Fruit fly (Drosophila melanogaster): ENCODE measurements around the gene CG42272.
A peak's percentile ranks its signal among the peaks of the same experiment; 100 is the strongest.

CG42272 gene

DNA sequence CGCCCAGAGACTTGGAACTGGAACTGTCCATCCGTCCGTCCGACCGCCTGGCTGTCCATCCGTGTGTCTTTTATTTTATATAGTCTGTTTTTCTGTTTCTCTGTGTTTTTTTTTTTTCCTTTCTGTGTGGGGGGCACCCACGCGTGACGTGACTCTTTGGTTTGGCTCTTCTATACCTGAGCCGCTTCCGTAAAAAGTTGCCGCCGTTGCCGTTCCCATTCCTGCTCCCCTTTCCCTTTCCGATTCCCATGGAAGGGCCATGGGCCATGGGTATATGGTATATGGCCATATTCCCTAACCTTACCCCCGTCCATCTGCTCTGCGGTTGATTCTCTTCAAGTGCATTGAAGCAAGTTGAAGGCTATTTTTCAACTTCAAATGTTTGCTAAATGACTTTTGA is 46.1 kb downstream of the CG42272 start:
- no peak for TF ChIP-seq Hnf4 (GFP tag; optimal IDR thresholded peaks at IDR 0.05)
- no peak for TF ChIP-seq rgr (GFP tag; optimal IDR thresholded peaks at IDR 0.05)
- TF ChIP-seq Dfd (GFP tag; optimal IDR thresholded peaks at IDR 0.05) = no peak
- TF ChIP-seq sage (GFP tag; optimal IDR thresholded peaks at IDR 0.05) = no peak
- no peak for TF ChIP-seq Hr83 (GFP tag; optimal IDR thresholded peaks at IDR 0.05; ENCODE audit: poor library complexity, severe bottlenecking)
- no peak for TF ChIP-seq tai (GFP tag; optimal IDR thresholded peaks at IDR 0.05)
- no peak for TF ChIP-seq psq (GFP tag; optimal IDR thresholded peaks at IDR 0.05)
- TF ChIP-seq Jra (GFP tag; optimal IDR thresholded peaks at IDR 0.05) = no peak
- TF ChIP-seq ey (GFP tag; optimal IDR thresholded peaks at IDR 0.05) = no peak
- TF ChIP-seq GATAd (GFP tag; optimal IDR thresholded peaks at IDR 0.05) = no peak
- TF ChIP-seq Abd-B (GFP tag; optimal IDR thresholded peaks at IDR 0.05) = no peak
- TF ChIP-seq jim (GFP tag; optimal IDR thresholded peaks at IDR 0.05) = no peak
- TF ChIP-seq woc (GFP tag; optimal IDR thresholded peaks at IDR 0.05) = no peak
- no peak for TF ChIP-seq pan (optimal IDR thresholded peaks at IDR 0.05)
- no peak for TF ChIP-seq Dif (GFP tag; optimal IDR thresholded peaks at IDR 0.05; ENCODE audit: partially characterized antibody)
- no peak for TF ChIP-seq Rel (GFP tag; optimal IDR thresholded peaks at IDR 0.05)
- no peak for TF ChIP-seq Rel (tag; optimal IDR thresholded peaks at IDR 0.05)

DNA sequence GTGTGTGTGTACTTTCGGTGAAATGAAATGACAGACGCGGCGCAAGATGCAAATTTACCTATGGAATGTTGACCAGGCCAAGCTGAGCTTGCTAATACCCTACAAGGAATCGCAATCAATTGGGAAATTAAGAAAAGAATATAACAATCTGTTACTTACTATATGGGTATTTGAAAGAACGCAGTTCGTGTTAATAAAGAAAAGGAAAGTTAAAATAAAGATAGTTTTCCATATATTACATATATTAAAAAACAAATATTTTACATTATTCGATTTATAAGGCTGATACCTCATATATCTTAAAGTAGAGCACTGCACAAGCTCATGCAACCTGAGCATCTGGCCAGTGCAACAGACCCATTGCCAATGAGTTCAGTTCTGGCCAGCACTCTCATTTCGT is 48.8 kb downstream of the CG42272 start:
- TF ChIP-seq sv (GFP tag; optimal IDR thresholded peaks at IDR 0.05) (no peak), Mio (GFP tag; optimal IDR thresholded peaks at IDR 0.05) (no peak), rgr (GFP tag; optimal IDR thresholded peaks at IDR 0.05) (peak; percentile 36), Abd-B (GFP tag; optimal IDR thresholded peaks at IDR 0.05) (no peak), ey (GFP tag; optimal IDR thresholded peaks at IDR 0.05) (peak; percentile 56), Hr78 (GFP tag; optimal IDR thresholded peaks at IDR 0.05) (no peak), HLH106 (tag; optimal IDR thresholded peaks at IDR 0.05) (peak; percentile 66), tai (GFP tag; optimal IDR thresholded peaks at IDR 0.05) (no peak), brk (GFP tag; optimal IDR thresholded peaks at IDR 0.05) (no peak), CG32264 (GFP tag; optimal IDR thresholded peaks at IDR 0.05) (no peak), woc (GFP tag; optimal IDR thresholded peaks at IDR 0.05) (peak; percentile 47), psq (GFP tag; optimal IDR thresholded peaks at IDR 0.05) (no peak), Jra (GFP tag; optimal IDR thresholded peaks at IDR 0.05) (no peak), dl (GFP tag; optimal IDR thresholded peaks at IDR 0.05; ENCODE audit: insufficient read depth in 1 of 2, partially characterized antibody in 2 of 2) (no peak), fru (GFP tag; optimal IDR thresholded peaks at IDR 0.05) (peak; percentile 62), lola (GFP tag; optimal IDR thresholded peaks at IDR 0.05) (no peak), Myc (optimal IDR thresholded peaks at IDR 0.05) (no peak), usp (GFP tag; optimal IDR thresholded peaks at IDR 0.05) (no peak), Hnf4 (GFP tag; optimal IDR thresholded peaks at IDR 0.05) (no peak), dsf (GFP tag; optimal IDR thresholded peaks at IDR 0.05; ENCODE audit: borderline replicate concordance) (no peak), jim (GFP tag; optimal IDR thresholded peaks at IDR 0.05) (no peak), Dfd (GFP tag; optimal IDR thresholded peaks at IDR 0.05) (no peak), Hr83 (GFP tag; optimal IDR thresholded peaks at IDR 0.05; ENCODE audit: poor library complexity, severe bottlenecking) (no peak), h (GFP tag; optimal IDR thresholded peaks at IDR 0.05) (peak; percentile 52), CrebA (GFP tag; optimal IDR thresholded peaks at IDR 0.05; ENCODE audit: borderline replicate concordance) (no peak), pan (optimal IDR thresholded peaks at IDR 0.05) (no peak), Sp1 (GFP tag; optimal IDR thresholded peaks at IDR 0.05) (peak; percentile 68), N (GFP tag; optimal IDR thresholded peaks at IDR 0.05) (no peak), foxo (GFP tag; optimal IDR thresholded peaks at IDR 0.05) (peak in 1 of 2 experiments; percentile 64), dmrt93B (GFP tag; optimal IDR thresholded peaks at IDR 0.05) (peak; percentile 43), Vsx2 (GFP tag; optimal IDR thresholded peaks at IDR 0.05; ENCODE audit: partially characterized antibody) (no peak), br (GFP tag; optimal IDR thresholded peaks at IDR 0.05) (peak; percentile 7), Dif (GFP tag; optimal IDR thresholded peaks at IDR 0.05; ENCODE audit: partially characterized antibody) (no peak), OdsH (GFP tag; optimal IDR thresholded peaks at IDR 0.05) (peak; percentile 42), Rel (GFP tag; optimal IDR thresholded peaks at IDR 0.05) (no peak), Rel (tag; optimal IDR thresholded peaks at IDR 0.05) (no peak), CG9705 (GFP tag; optimal IDR thresholded peaks at IDR 0.05) (no peak), GATAd (GFP tag; optimal IDR thresholded peaks at IDR 0.05) (no peak), sage (GFP tag; optimal IDR thresholded peaks at IDR 0.05) (no peak)
